Worm (Caenorhabditis elegans) whole organism, young adult: Measurements from ENCODE around the gene glb-7.

ENCODE experiments used
- C06A6.2 ChIP-seq: fragments of 200-800 bp; sonication (Bioruptor generic); conservative IDR thresholded peaks from 2 replicates; pipeline ENCODE4 v1.3.6; 2022; ENCODE audit warnings: missing genetic modification characterization, missing compliant biosample characterization
- F22D6.2 ChIP-seq: sonication (generic microtip); optimal IDR thresholded peaks from 2 replicates; lab custom pipeline; 2016; ENCODE audit warnings: mild to moderate bottlenecking, missing genetic modification characterization, missing compliant biosample characterization
- ama-1 ChIP-seq, 3 experiments: fragments of 150-350 bp in 1 of 3; sonication (generic microtip) in 2 of 3; optimal IDR thresholded peaks; 2 replicates each; lab custom pipeline; 2014 to 2018; ENCODE audit warnings: missing biosample characterization in 2 of 3, missing genetic modification characterization in 2 of 3, missing genetic modification reagents in 2 of 3
- ceh-100 ChIP-seq: fragments of 200-800 bp; sonication (Bioruptor generic); IDR thresholded peaks from 2 replicates; pipeline ENCODE4 v1.3.6; 2022; ENCODE audit warnings: missing genetic modification reagents, missing genetic modification characterization, missing compliant biosample characterization
- dpl-1 ChIP-seq: fragments of 150-350 bp; optimal IDR thresholded peaks from 2 replicates; lab custom pipeline; 2014; ENCODE audit warnings: missing biosample characterization, missing genetic modification reagents, missing genetic modification characterization
- let-526 ChIP-seq: fragments of 200-800 bp; sonication (Bioruptor generic); IDR thresholded peaks from 2 replicates; pipeline ENCODE4 v1.3.6; 2022; ENCODE audit warnings: missing genetic modification reagents, missing genetic modification characterization, missing compliant biosample characterization
- let-607 ChIP-seq, 2 experiments: fragments of 200-800 bp in 1 of 2; sonication (Bioruptor generic) in 1 of 2; sonication (generic microtip) in 1 of 2; optimal IDR thresholded peaks; 2 replicates each; lab custom pipeline; 2016 to 2018; ENCODE audit warnings: mild to moderate bottlenecking in 2 of 2, missing compliant biosample characterization in 2 of 2, missing genetic modification characterization in 2 of 2, moderate library complexity in 2 of 2, missing genotype in 1 of 2
- snpc-4 ChIP-seq, 5 experiments: fragments of 150-350 bp in 1 of 5; sonication (generic microtip) in 4 of 5; optimal IDR thresholded peaks; 2 replicates each; lab custom pipeline; 2014 to 2018; ENCODE audit warnings: missing genetic modification characterization in 5 of 5, missing biosample characterization in 3 of 5, antibody characterized with exemption in 2 of 5, mild to moderate bottlenecking in 2 of 5, missing compliant biosample characterization in 2 of 5, missing genotype in 2 of 5, moderate library complexity in 2 of 5, missing genetic modification reagents in 1 of 5
- tbp1 ChIP-seq: fragments of 200-800 bp; sonication (Bioruptor generic); optimal IDR thresholded peaks from 2 replicates; lab custom pipeline; 2018; ENCODE audit warnings: mild to moderate bottlenecking, missing genetic modification characterization, missing compliant biosample characterization
- unc-62 ChIP-seq: fragments of 150-350 bp; optimal IDR thresholded peaks from 2 replicates; lab custom pipeline; 2014; ENCODE audit warnings: missing biosample characterization, missing genetic modification reagents, missing genetic modification characterization

DNA sequence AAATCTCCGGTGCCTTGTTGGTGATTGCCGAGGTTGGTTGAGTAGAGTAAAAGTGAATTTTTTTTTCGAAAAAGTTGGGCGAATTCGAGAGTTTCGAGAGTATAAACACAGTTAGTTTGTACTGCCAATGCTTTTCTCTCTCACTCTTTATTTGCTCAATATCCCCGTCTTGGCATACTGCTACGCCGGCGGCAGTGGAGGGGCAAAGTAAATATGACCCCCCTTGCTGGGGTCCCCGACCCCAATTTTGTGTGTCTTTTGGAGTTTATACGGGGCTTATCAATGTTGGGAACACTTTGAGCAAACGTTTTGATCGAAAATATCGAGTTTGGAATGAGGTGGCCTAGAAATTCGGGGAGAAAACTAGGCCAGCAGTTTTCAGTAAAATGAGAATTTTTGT lies 45.9 kb downstream of the glb-7 start, which contains the start of gene C54E4.4:
- TF ChIP-seq ama-1 (optimal IDR thresholded peaks at IDR 0.05; lab: Kevin White, UChicago) = no peak
- no peak for TF ChIP-seq ama-1 (GFP tag; optimal IDR thresholded peaks at IDR 0.05; lab: Kevin White, UChicago)
- no peak for TF ChIP-seq tbp1 (GFP tag; lab: Kevin White, UChicago)
- TF ChIP-seq F22D6.2 (tag; lab: Kevin White, UChicago) = no peak
- TF ChIP-seq unc-62 (GFP tag; lab: Kevin White, UChicago) = no peak
- TF ChIP-seq let-607 (tag; optimal IDR thresholded peaks at IDR 0.05; lab: Kevin White, UChicago) = no peak
- TF ChIP-seq C06A6.2 (GFP tag; lab: Robert Waterston, UW) = no peak
- no peak for TF ChIP-seq dpl-1 (GFP tag; lab: Kevin White, UChicago)
- TF ChIP-seq snpc-4 (GFP tag; optimal IDR thresholded peaks at IDR 0.05; lab: Kevin White, UChicago) = no peak
- no peak for TF ChIP-seq snpc-4 (tag; optimal IDR thresholded peaks at IDR 0.05; lab: Kevin White, UChicago)
- no peak for TF ChIP-seq let-526 (GFP tag; lab: Robert Waterston, UW)
- TF ChIP-seq ceh-100 (GFP tag; lab: Robert Waterston, UW) = no peak
